Fruit fly (Drosophila melanogaster): ENCODE results near the gene CG8032.

Gene CG8032

dm6 chr3R:8694110-8694826, 30.4 kb downstream of the CG8032 start (continued):
- TF ChIP-seq scrt (GFP tag; optimal IDR thresholded peaks at IDR 0.05): peak; percentile 37
- TF ChIP-seq CG6683 (GFP tag; optimal IDR thresholded peaks at IDR 0.05): no peak
- peak; percentile 66; the same call in 1 of the 2 replicates for TF ChIP-seq Rfx (GFP tag; IDR thresholded peaks at IDR 0.05)
- TF ChIP-seq CG3995 (GFP tag; optimal IDR thresholded peaks at IDR 0.05): no peak
- TF ChIP-seq Optix (GFP tag; IDR thresholded peaks at IDR 0.05): no peak
- no peak for TF ChIP-seq Eip74EF (GFP tag; optimal IDR thresholded peaks at IDR 0.05)
- peak; percentile 21 for TF ChIP-seq CG6813 (GFP tag; optimal IDR thresholded peaks at IDR 0.05)
- no peak for TF ChIP-seq CG16863 (GFP tag; optimal IDR thresholded peaks at IDR 0.05)
- TF ChIP-seq CG34422 (GFP tag; IDR thresholded peaks at IDR 0.05): no peak
- TF ChIP-seq CG17359 (tag; optimal IDR thresholded peaks at IDR 0.05): peak; percentile 84
- peak; percentile 77 for TF ChIP-seq CG6854 (GFP tag; optimal IDR thresholded peaks at IDR 0.05)
- TF ChIP-seq crp (GFP tag; optimal IDR thresholded peaks at IDR 0.05): no peak
- peak; percentile 2 for TF ChIP-seq CG15011 (GFP tag; optimal IDR thresholded peaks at IDR 0.05)
- peak; percentile 74; the same call in 1 of the 2 replicates for TF ChIP-seq CG32532 (GFP tag; IDR thresholded peaks at IDR 0.05)
- TF ChIP-seq CG13894 (tag; optimal IDR thresholded peaks at IDR 0.05): no peak

- TF ChIP-seq bcd (GFP tag; optimal IDR thresholded peaks at IDR 0.05) (no peak), Nf-YB (GFP tag; optimal IDR thresholded peaks at IDR 0.05) (peak; percentile 4), CG9876 (GFP tag; optimal IDR thresholded peaks at IDR 0.05) (no peak), toy (GFP tag; IDR thresholded peaks at IDR 0.05) (no peak), Ravus (GFP tag; IDR thresholded peaks at IDR 0.05) (no peak), Trl (optimal IDR thresholded peaks at IDR 0.05) (peak; percentile 45 to 81), Trl (GFP tag; optimal IDR thresholded peaks at IDR 0.05) (no peak), CG4360 (GFP tag; IDR thresholded peaks at IDR 0.05) (peak; percentile 70; the same call in 1 of the 2 replicates), CG1832 (GFP tag; optimal IDR thresholded peaks at IDR 0.05) (peak; percentile 20), CG16813 (GFP tag; IDR thresholded peaks at IDR 0.05; ENCODE audit: partially characterized antibody) (peak; percentile 27; the same call in 1 of the 3 replicates), z (GFP tag; IDR thresholded peaks at IDR 0.05) (peak; percentile 97), bbx (GFP tag; IDR thresholded peaks at IDR 0.05; ENCODE audit: partially characterized antibody) (0 out of 2 replicates have a peak, but pooled peaks have one; percentile 30)
These were observed 33.9 kb downstream of the CG8032 start, which contains the start of gene hb for dm6 chr3R:8697772-8698259. hb (minus strand) TSS chr3R:8697822.

- TF ChIP-seq zen (tag; optimal IDR thresholded peaks at IDR 0.05) (peak; percentile 76), CG16815 (GFP tag; optimal IDR thresholded peaks at IDR 0.05) (no peak), tll (GFP tag; optimal IDR thresholded peaks at IDR 0.05) (peak in 1 of 2 experiments; percentile 93), CG15479 (GFP tag; optimal IDR thresholded peaks at IDR 0.05) (peak; percentile 88)
These were observed 35.3 kb downstream of the CG8032 start for dm6 chr3R:8699230-8699629.

- no peak for TF ChIP-seq lbe (GFP tag; optimal IDR thresholded peaks at IDR 0.05)
- TF ChIP-seq cad (GFP tag; optimal IDR thresholded peaks at IDR 0.05): peak; percentile 79
- TF ChIP-seq bbx (GFP tag; IDR thresholded peaks at IDR 0.05; ENCODE audit: partially characterized antibody): no peak
- peak in 1 of 2 experiments; percentile 4 for TF ChIP-seq tll (GFP tag; optimal IDR thresholded peaks at IDR 0.05)
- no peak for TF ChIP-seq crol (GFP tag; IDR thresholded peaks at IDR 0.05)
- TF ChIP-seq MBD-R2 (GFP tag; IDR thresholded peaks at IDR 0.05): no peak
- no peak for TF ChIP-seq Stat92E (GFP tag; optimal IDR thresholded peaks at IDR 0.05)
- no peak for TF ChIP-seq her (GFP tag; optimal IDR thresholded peaks at IDR 0.05)
- TF ChIP-seq D (optimal IDR thresholded peaks at IDR 0.05): peak; percentile 73
- no peak for TF ChIP-seq D (GFP tag; optimal IDR thresholded peaks at IDR 0.05)
- TF ChIP-seq CG17568 (GFP tag; optimal IDR thresholded peaks at IDR 0.05): no peak
- TF ChIP-seq MTF-1 (GFP tag; optimal IDR thresholded peaks at IDR 0.05; ENCODE audit: borderline replicate concordance): no peak
- TF ChIP-seq Doc3 (GFP tag; IDR thresholded peaks at IDR 0.05; ENCODE audit: partially characterized antibody): no peak
- no peak for TF ChIP-seq CG12769 (tag; optimal IDR thresholded peaks at IDR 0.05)
- TF ChIP-seq Trl (optimal IDR thresholded peaks at IDR 0.05): no peak
- TF ChIP-seq Trl (GFP tag; optimal IDR thresholded peaks at IDR 0.05): no peak
- TF ChIP-seq bab2 (GFP tag; optimal IDR thresholded peaks at IDR 0.05): no peak
- TF ChIP-seq CG15479 (GFP tag; optimal IDR thresholded peaks at IDR 0.05): peak; percentile 64
These were observed 36.7 kb downstream of the CG8032 start for dm6 chr3R:8700660-8701059.
